Fruit fly (Drosophila melanogaster): ENCODE data around the gene polo.

polo gene

dm6 chr3L:20354872-20355271 is 45.4 kb downstream of the polo start:
- TF ChIP-seq spab (GFP tag; optimal IDR thresholded peaks at IDR 0.05) (no peak), svp (GFP tag) (peak; percentile 98), achi (GFP tag; optimal IDR thresholded peaks at IDR 0.05) (no peak)

dm6 chr3L:20356613-20357012 is 47.2 kb downstream of the polo start, which contains the start of gene kin17:
Gene kin17, plus strand, starts transcription at chr3L:20356807.
- no peak for TF ChIP-seq Hr39 (GFP tag; optimal IDR thresholded peaks at IDR 0.05)
- TF ChIP-seq Smox (GFP tag; optimal IDR thresholded peaks at IDR 0.05): no peak
- TF ChIP-seq Eip93F (GFP tag; optimal IDR thresholded peaks at IDR 0.05): no peak
- TF ChIP-seq net (GFP tag; optimal IDR thresholded peaks at IDR 0.05): no peak
- TF ChIP-seq Hr4 (GFP tag; optimal IDR thresholded peaks at IDR 0.05): no peak

dm6 chr3L:20358212-20358611 is 48.8 kb downstream of the polo start, which contains the start of gene CG5665:
Gene CG5665, plus strand, starts transcription at chr3L:20358512.
- TF ChIP-seq salr (GFP tag; optimal IDR thresholded peaks at IDR 0.05) (no peak), Ets96B (tag; optimal IDR thresholded peaks at IDR 0.05) (no peak), CG10669 (GFP tag; optimal IDR thresholded peaks at IDR 0.05) (no peak), Hr4 (GFP tag; optimal IDR thresholded peaks at IDR 0.05) (no peak), CG6792 (GFP tag; optimal IDR thresholded peaks at IDR 0.05) (no peak), Eip75B (GFP tag; optimal IDR thresholded peaks at IDR 0.05) (no peak), Smox (GFP tag; optimal IDR thresholded peaks at IDR 0.05) (no peak), Sox15 (GFP tag; optimal IDR thresholded peaks at IDR 0.05) (no peak), Sox102F (GFP tag; optimal IDR thresholded peaks at IDR 0.05) (no peak), Eip78C (GFP tag) (no peak), esn (GFP tag; optimal IDR thresholded peaks at IDR 0.05) (no peak), CG1621 (tag; optimal IDR thresholded peaks at IDR 0.05) (no peak), spab (GFP tag; optimal IDR thresholded peaks at IDR 0.05) (no peak), pdm3 (GFP tag; optimal IDR thresholded peaks at IDR 0.05) (no peak), CG16779 (tag; optimal IDR thresholded peaks at IDR 0.05) (no peak), CG8319 (GFP tag; optimal IDR thresholded peaks at IDR 0.05) (no peak), dsx (GFP tag; optimal IDR thresholded peaks at IDR 0.05; ENCODE audit: poor library complexity, severe bottlenecking) (no peak)

dm6 chr3L:20361389-20361788 is 51.9 kb downstream of the polo start, which contains the start of gene Prim2:
Gene Prim2, minus strand, starts transcription at chr3L:20361585.
- TF ChIP-seq CG16779 (tag; optimal IDR thresholded peaks at IDR 0.05): no peak
- TF ChIP-seq CG6792 (GFP tag; optimal IDR thresholded peaks at IDR 0.05): no peak
- no peak for TF ChIP-seq CG6854 (GFP tag; optimal IDR thresholded peaks at IDR 0.05)
- TF ChIP-seq Eip93F (GFP tag; optimal IDR thresholded peaks at IDR 0.05): no peak
- no peak for TF ChIP-seq CG11902 (GFP tag; optimal IDR thresholded peaks at IDR 0.05)
- TF ChIP-seq Smox (GFP tag; optimal IDR thresholded peaks at IDR 0.05): no peak
- TF ChIP-seq Ets21C (GFP tag; optimal IDR thresholded peaks at IDR 0.05): no peak
- no peak for TF ChIP-seq CG6276 (GFP tag; optimal IDR thresholded peaks at IDR 0.05)
- no peak for TF ChIP-seq CG34406 (GFP tag; optimal IDR thresholded peaks at IDR 0.05)
